Worm (Caenorhabditis elegans) whole organism, L4/young adult: Measurements from ENCODE around the gene F59A6.3.

Experiments used
- W03F9.2 ChIP-seq: fragments of 150-350 bp; optimal IDR thresholded peaks from 2 replicates; lab custom pipeline; 2014; ENCODE audit warnings: missing biosample characterization, missing genetic modification characterization
- him-1 ChIP-seq: sonication (generic microtip); optimal IDR thresholded peaks from 2 replicates; lab custom pipeline; 2016; ENCODE audit warnings: missing genotype, missing genetic modification reagents, missing genetic modification characterization, missing compliant biosample characterization

DNA sequence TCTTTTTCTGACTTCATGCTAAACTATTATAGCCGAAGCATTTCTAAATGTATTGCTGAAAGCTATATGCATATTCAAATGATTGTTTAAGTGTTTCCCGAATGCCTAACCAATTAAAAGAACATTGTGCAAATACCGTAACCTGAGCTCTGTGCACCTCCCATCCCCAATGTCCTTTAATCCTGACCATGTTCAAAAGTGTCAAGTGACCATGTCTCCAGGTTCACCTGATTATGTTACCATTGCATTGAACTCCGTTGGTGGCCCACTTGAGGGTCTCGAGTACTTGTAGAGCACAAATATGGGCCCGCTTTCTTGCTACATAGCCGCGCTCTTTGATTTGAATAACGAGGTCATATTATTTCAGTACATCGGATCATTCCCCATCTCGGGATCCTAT lies 32.8 kb upstream of the F59A6.3 start:
- TF ChIP-seq him-1 (tag; lab: Kevin White, UChicago) (no peak), W03F9.2 (tag; lab: Kevin White, UChicago) (no peak)
